Worm (Caenorhabditis elegans) whole organism, L3 larva: Measurements from ENCODE around the gene F16G10.9.

Source experiments
- lin-39 ChIP-seq: fragments of 150-350 bp; optimal IDR thresholded peaks from 2 replicates; lab custom pipeline; 2018; ENCODE audit warnings: missing biosample characterization, missing genetic modification reagents, missing genetic modification characterization
- mdl-1 ChIP-seq: fragments of 150-350 bp; optimal IDR thresholded peaks from 2 replicates; lab custom pipeline; 2014; ENCODE audit warnings: missing biosample characterization, missing genetic modification characterization
- nhr-28 ChIP-seq: fragments of 150-350 bp; optimal IDR thresholded peaks from 2 replicates; lab custom pipeline; 2014; ENCODE audit warnings: missing biosample characterization, missing genetic modification characterization
- nhr-43 ChIP-seq: sonication (generic microtip); optimal IDR thresholded peaks from 2 replicates; lab custom pipeline; 2016; ENCODE audit warnings: mild to moderate bottlenecking, missing genetic modification characterization, missing compliant biosample characterization; ENCODE audit not compliant: poor library complexity, severe bottlenecking
- pqm-1 ChIP-seq: fragments of 150-350 bp; optimal IDR thresholded peaks from 2 replicates; lab custom pipeline; 2017; ENCODE audit warnings: missing biosample characterization, missing genetic modification characterization, inconsistent platforms
- unc-62 ChIP-seq: fragments of 150-350 bp; sonication (generic microtip); optimal IDR thresholded peaks from 4 replicates; lab custom pipeline; 2014; ENCODE audit warnings: missing biosample characterization, missing genetic modification reagents, missing genetic modification characterization

ce11 chrII:2340974-2341373 is 44.4 kb downstream of the F16G10.9 start:
- TF ChIP-seq mdl-1 (no peak), nhr-28 (tag; lab: Kevin White, UChicago) (no peak), lin-39 (no peak), pqm-1 (tag; lab: Kevin White, UChicago) (no peak), unc-62 (no peak), nhr-43 (tag; lab: Kevin White, UChicago) (no peak)
